Worm (Caenorhabditis elegans): ENCODE results near the gene set-16.
A peak's percentile ranks its signal among the peaks of the same experiment; 100 is the strongest.

set-16 gene

DNA sequence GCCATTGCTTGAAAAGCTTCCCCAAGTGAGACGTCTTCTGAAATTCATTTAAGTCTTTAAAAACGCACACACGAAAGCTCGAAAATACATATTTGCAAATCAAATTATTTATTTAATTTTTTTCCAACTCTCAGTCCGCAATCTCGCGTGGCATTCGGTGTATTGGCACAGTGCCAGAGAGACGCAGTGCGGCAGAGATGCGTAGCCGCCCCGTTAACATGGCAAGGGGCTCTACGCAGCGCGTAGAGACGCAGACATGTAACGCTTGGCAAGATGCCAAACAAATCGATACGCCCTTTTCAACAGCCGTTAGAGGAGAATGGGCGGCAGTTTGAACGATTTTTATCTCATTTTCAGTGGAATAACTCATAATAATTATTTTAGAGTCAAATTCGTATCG is at the start of gene set-16, which contains the start of gene drr-2:
Gene set-16, plus strand, starts transcription at position 383 of the 400 bp plus-strand sequence.
Gene drr-2, minus strand, starts transcription at position 37 of the 400 bp plus-strand sequence.
- peak; percentile 96 for TF ChIP-seq nhr-237 (tag; optimal IDR thresholded peaks at IDR 0.05)
- peak; percentile 1 for TF ChIP-seq nhr-84 (tag; optimal IDR thresholded peaks at IDR 0.05)
- peak; percentile 99 for TF ChIP-seq tbx-2 (tag; optimal IDR thresholded peaks at IDR 0.05)
- TF ChIP-seq zip-4 (GFP tag; optimal IDR thresholded peaks at IDR 0.05): peak; percentile 94
- TF ChIP-seq nhr-47 (tag; optimal IDR thresholded peaks at IDR 0.05): peak; percentile 99
- peak; percentile 94 for TF ChIP-seq fos-1 (tag; optimal IDR thresholded peaks at IDR 0.05)
- TF ChIP-seq hpl-2 (GFP tag; optimal IDR thresholded peaks at IDR 0.05): peak; percentile 95
- TF ChIP-seq ceh-88 (GFP tag; IDR thresholded peaks at IDR 0.05): peak; percentile 95
- peak; percentile 99 for TF ChIP-seq nhr-90 (tag; optimal IDR thresholded peaks at IDR 0.05; ENCODE audit: poor library complexity)
- peak; percentile 81 for TF ChIP-seq nhr-28 (tag; optimal IDR thresholded peaks at IDR 0.05)
- peak; percentile 98 for TF ChIP-seq unc-130 (tag; optimal IDR thresholded peaks at IDR 0.05)
- peak; percentile 76 for TF ChIP-seq nhr-76 (tag; optimal IDR thresholded peaks at IDR 0.05)
- peak; percentile 85 for TF ChIP-seq mef-2 (tag; optimal IDR thresholded peaks at IDR 0.05)
- TF ChIP-seq ztf-11 (tag; optimal IDR thresholded peaks at IDR 0.05): peak in 1 of 2 experiments; percentile 94
- TF ChIP-seq snu-23 (GFP tag; optimal IDR thresholded peaks at IDR 0.05): peak; percentile 99
- TF ChIP-seq nhr-77 (tag; optimal IDR thresholded peaks at IDR 0.05): peak; percentile 98
- peak; percentile 91 to 92 (median 91) for TF ChIP-seq dpl-1 (GFP tag; optimal IDR thresholded peaks at IDR 0.05)
- peak; percentile 88 for TF ChIP-seq fkh-4 (tag; optimal IDR thresholded peaks at IDR 0.05; ENCODE audit: borderline replicate concordance)
- TF ChIP-seq vab-15 (tag; optimal IDR thresholded peaks at IDR 0.05): peak; percentile 68
- TF ChIP-seq mab-9 (GFP tag; IDR thresholded peaks at IDR 0.05): peak; percentile 98
- peak; percentile 95 for TF ChIP-seq aly-2 (tag; optimal IDR thresholded peaks at IDR 0.05)
- peak; percentile 98 for TF ChIP-seq irx-1 (tag; optimal IDR thresholded peaks at IDR 0.05)
- TF ChIP-seq nhr-11 (tag; optimal IDR thresholded peaks at IDR 0.05): peak; percentile 97
- peak; percentile 96 for TF ChIP-seq ceh-8 (GFP tag; optimal IDR thresholded peaks at IDR 0.05)
- peak; percentile 85 for TF ChIP-seq zag-1 (tag; optimal IDR thresholded peaks at IDR 0.05)
- TF ChIP-seq fkh-8 (tag; optimal IDR thresholded peaks at IDR 0.05): peak; percentile 99
- TF ChIP-seq nhr-12 (tag; optimal IDR thresholded peaks at IDR 0.05): peak; percentile 60
- peak; percentile 95 for TF ChIP-seq C04F5.9 (tag; optimal IDR thresholded peaks at IDR 0.05)
- peak in 3 of 6 experiments; percentile 94 to 98 (median 95) for TF ChIP-seq elt-3 (tag; optimal IDR thresholded peaks at IDR 0.05)
- peak; percentile 92 for TF ChIP-seq lin-39 (tag; optimal IDR thresholded peaks at IDR 0.05)
- TF ChIP-seq lin-15B (tag; optimal IDR thresholded peaks at IDR 0.05): peak; percentile 97
- peak; percentile 99 for TF ChIP-seq nhr-20 (tag; optimal IDR thresholded peaks at IDR 0.05)
- peak; percentile 95 for TF ChIP-seq unc-98 (GFP tag; IDR thresholded peaks at IDR 0.05)
- peak; percentile 86 for TF ChIP-seq efl-3 (GFP tag; optimal IDR thresholded peaks at IDR 0.05)
- peak; percentile 98 for TF ChIP-seq ztf-4 (tag; optimal IDR thresholded peaks at IDR 0.05)
- TF ChIP-seq lsy-2 (tag; optimal IDR thresholded peaks at IDR 0.05): peak; percentile 97
- TF ChIP-seq lin-35 (GFP tag; optimal IDR thresholded peaks at IDR 0.05): peak; percentile 94 to 97
- no peak for TF ChIP-seq ets-5 (GFP tag; IDR thresholded peaks at IDR 0.05)
- TF ChIP-seq lin-13 (GFP tag; optimal IDR thresholded peaks at IDR 0.05): peak; percentile 99
- TF ChIP-seq egl-27 (tag; optimal IDR thresholded peaks at IDR 0.05): peak in 1 of 2 experiments; percentile 80
- peak; percentile 98 to 99 (median 99) for TF ChIP-seq ceh-82 (tag; optimal IDR thresholded peaks at IDR 0.05)
- peak; percentile 53 for TF ChIP-seq hlh-4 (tag; optimal IDR thresholded peaks at IDR 0.05)
- no peak for TF ChIP-seq alr-1 (tag; optimal IDR thresholded peaks at IDR 0.05; ENCODE audit: borderline replicate concordance)
- TF ChIP-seq nhr-85 (tag): peak; percentile 100
- TF ChIP-seq sptf-1 (tag; optimal IDR thresholded peaks at IDR 0.05): no peak
- peak; percentile 95 to 96 for TF ChIP-seq efl-1 (optimal IDR thresholded peaks at IDR 0.05)
- peak; percentile 89 to 99 for TF ChIP-seq efl-1 (GFP tag; optimal IDR thresholded peaks at IDR 0.05 in 1 of 2)
- peak; percentile 91 for TF ChIP-seq snpc-4 (tag; optimal IDR thresholded peaks at IDR 0.05)
- peak; percentile 98 for TF ChIP-seq egl-13 (tag; optimal IDR thresholded peaks at IDR 0.05)
- TF ChIP-seq sox-4 (tag; optimal IDR thresholded peaks at IDR 0.05): peak; percentile 94
- peak; percentile 94 for TF ChIP-seq skn-1 (tag; optimal IDR thresholded peaks at IDR 0.05)
- TF ChIP-seq lir-3 (tag; optimal IDR thresholded peaks at IDR 0.05; ENCODE audit: poor library complexity): peak; percentile 92
- peak; percentile 75 for TF ChIP-seq ces-1 (GFP tag; optimal IDR thresholded peaks at IDR 0.05)
